Fruit fly (Drosophila melanogaster) whole organism, embryonic: ENCODE measurements around the gene ash1.

Experiments
- BEAF-32 ChIP-seq: fragments of 200-800 bp; sonication (Bioruptor generic); optimal IDR thresholded peaks from 3 replicates; lab custom pipeline; 2017; ENCODE audit warnings: missing biosample characterization, missing genetic modification characterization, mild to moderate bottlenecking, moderate library complexity, missing genetic modification reagents
- CG1024 ChIP-seq: fragments of 200-800 bp; sonication (Bioruptor generic); IDR thresholded peaks from 2 replicates; pipeline ENCODE4 v1.3.6; 2022; ENCODE audit warnings: missing biosample characterization, missing genetic modification characterization
- CG10274 ChIP-seq: fragments of 200-800 bp; sonication (Bioruptor generic); optimal IDR thresholded peaks from 3 replicates; lab custom pipeline; 2017; ENCODE audit warnings: missing biosample characterization, mild to moderate bottlenecking, missing genetic modification characterization
- CG10462 ChIP-seq: fragments of 200-800 bp; sonication (Bioruptor generic); optimal IDR thresholded peaks from 2 replicates; lab custom pipeline; 2016; ENCODE audit warnings: missing biosample characterization, missing genetic modification characterization
- CG11398 ChIP-seq: fragments of 200-800 bp; sonication (Bioruptor generic); optimal IDR thresholded peaks from 2 replicates; lab custom pipeline; 2016; ENCODE audit warnings: missing biosample characterization, missing genetic modification characterization
- CG12744 ChIP-seq: fragments of 200-800 bp; sonication (Bioruptor generic); optimal IDR thresholded peaks from 2 replicates; lab custom pipeline; 2016; ENCODE audit warnings: missing biosample characterization, missing genetic modification characterization
- CG13424 ChIP-seq: fragments of 200-800 bp; sonication (Bioruptor generic); optimal IDR thresholded peaks from 2 replicates; lab custom pipeline; 2019; ENCODE audit warnings: missing biosample characterization, mild to moderate bottlenecking, missing genetic modification characterization, moderate library complexity
- CG15269 ChIP-seq: fragments of 200-800 bp; sonication (Bioruptor generic); optimal IDR thresholded peaks from 2 replicates; lab custom pipeline; 2018; ENCODE audit warnings: missing biosample characterization, mild to moderate bottlenecking, missing genetic modification characterization, moderate library complexity
- CG1792 ChIP-seq: fragments of 200-800 bp; sonication (Bioruptor generic); optimal IDR thresholded peaks from 2 replicates; lab custom pipeline; 2016; ENCODE audit warnings: missing biosample characterization, missing genetic modification characterization
- CG31388 ChIP-seq: fragments of 200-800 bp; sonication (Bioruptor generic); optimal IDR thresholded peaks from 2 replicates; lab custom pipeline; 2016; ENCODE audit warnings: missing biosample characterization, missing genetic modification characterization
- CG33213 ChIP-seq: fragments of 200-800 bp; sonication (Bioruptor generic); optimal IDR thresholded peaks from 3 replicates; lab custom pipeline; 2016; ENCODE audit warnings: missing biosample characterization, missing genetic modification characterization
- CG34224 ChIP-seq: fragments of 200-800 bp; sonication (Bioruptor generic); IDR thresholded peaks from 3 replicates; pipeline ENCODE4 v1.3.6; 2022; ENCODE audit warnings: missing biosample characterization, missing genetic modification characterization; ENCODE audit not compliant: partially characterized antibody
- CG9797 ChIP-seq: fragments of 200-800 bp; sonication (Bioruptor generic); optimal IDR thresholded peaks from 3 replicates; lab custom pipeline; 2018; ENCODE audit warnings: missing biosample characterization, mild to moderate bottlenecking, missing genetic modification characterization
- CG9876 ChIP-seq: fragments of 200-800 bp; sonication (Bioruptor generic); optimal IDR thresholded peaks from 2 replicates; lab custom pipeline; 2016; ENCODE audit warnings: missing biosample characterization, missing genetic modification characterization
- CG9932 ChIP-seq: fragments of 200-800 bp; sonication (Bioruptor generic); IDR thresholded peaks from 2 replicates; pipeline ENCODE4 v1.3.6; 2022; ENCODE audit warnings: missing biosample characterization, missing genetic modification characterization
- D ChIP-seq, 2 experiments: fragments of 200-800 bp in 1 of 2; fragments of >200 bp in 1 of 2; sonication (Bioruptor generic) in 1 of 2; optimal IDR thresholded peaks; 2 replicates in 1 of 2; 3 replicates in 1 of 2; lab custom pipeline; 2017; ENCODE audit warnings: mild to moderate bottlenecking in 1 of 2, missing biosample characterization in 1 of 2, missing genetic modification characterization in 1 of 2, missing genetic modification reagents in 1 of 2
- Dek ChIP-seq: fragments of 200-800 bp; sonication (Bioruptor generic); optimal IDR thresholded peaks from 3 replicates; lab custom pipeline; 2019; ENCODE audit warnings: missing biosample characterization, mild to moderate bottlenecking, missing genetic modification characterization, moderate library complexity
- Fer1 ChIP-seq: fragments of 200-800 bp; sonication (Bioruptor generic); optimal IDR thresholded peaks from 2 replicates; lab custom pipeline; 2017; ENCODE audit warnings: missing biosample characterization, mild to moderate bottlenecking, missing genetic modification characterization
- HLH4C ChIP-seq: fragments of 200-800 bp; sonication (Bioruptor generic); IDR thresholded peaks from 3 replicates; pipeline ENCODE4 v1.3.6; 2022; ENCODE audit warnings: missing biosample characterization, missing genetic modification characterization; ENCODE audit not compliant: partially characterized antibody
- MTF-1 ChIP-seq: fragments of 200-800 bp; sonication (Bioruptor generic); optimal IDR thresholded peaks from 2 replicates; lab custom pipeline; 2018; ENCODE audit warnings: missing biosample characterization, mild to moderate bottlenecking, missing genetic modification characterization, borderline replicate concordance
- Max ChIP-seq: fragments of 200-800 bp; sonication (Bioruptor generic); optimal IDR thresholded peaks from 2 replicates; lab custom pipeline; 2016; ENCODE audit warnings: missing biosample characterization, mild to moderate bottlenecking, missing genetic modification characterization
- Mes4 ChIP-seq: fragments of 200-800 bp; sonication (Bioruptor generic); optimal IDR thresholded peaks from 2 replicates; lab custom pipeline; 2016; ENCODE audit warnings: missing biosample characterization, missing genetic modification characterization
- NC2β ChIP-seq: fragments of 200-800 bp; sonication (Bioruptor generic); optimal IDR thresholded peaks from 2 replicates; lab custom pipeline; 2016; ENCODE audit warnings: missing biosample characterization, missing genetic modification characterization
- NFAT ChIP-seq: fragments of 200-800 bp; sonication (Bioruptor generic); IDR thresholded peaks from 2 replicates; pipeline ENCODE4 v1.3.6; 2022; ENCODE audit warnings: missing biosample characterization, missing genetic modification characterization
- Trl ChIP-seq, 3 experiments: fragments of >200 bp in 2 of 3; fragments of 200-800 bp in 1 of 3; sonication (Bioruptor generic) in 1 of 3; optimal IDR thresholded peaks; 2 replicates in 1 of 3; 3 replicates in 2 of 3; lab custom pipeline; 2016 to 2017; ENCODE audit warnings: missing biosample characterization in 1 of 3, missing genetic modification characterization in 1 of 3
- Xbp1 ChIP-seq: fragments of 200-800 bp; sonication (Bioruptor generic); optimal IDR thresholded peaks from 3 replicates; lab custom pipeline; 2016; ENCODE audit warnings: missing biosample characterization, mild to moderate bottlenecking, missing genetic modification characterization
- ab ChIP-seq: fragments of 200-800 bp; sonication (Bioruptor generic); optimal IDR thresholded peaks from 2 replicates; lab custom pipeline; 2016; ENCODE audit warnings: missing biosample characterization, missing genetic modification characterization
- al ChIP-seq: fragments of 200-800 bp; sonication (Bioruptor generic); IDR thresholded peaks from 2 replicates; pipeline ENCODE4 v1.3.6; 2022; ENCODE audit warnings: missing biosample characterization, missing genetic modification characterization
- amos ChIP-seq: fragments of 200-800 bp; sonication (Bioruptor generic); IDR thresholded peaks from 2 replicates; pipeline ENCODE4 v1.3.6; 2022; ENCODE audit warnings: missing biosample characterization, missing genetic modification characterization; ENCODE audit not compliant: partially characterized antibody
- aop ChIP-seq: fragments of 200-800 bp; sonication (Bioruptor generic); IDR thresholded peaks from 2 replicates; pipeline ENCODE4 v1.3.6; 2022; ENCODE audit warnings: missing biosample characterization, missing genetic modification characterization
- az2 ChIP-seq: fragments of 200-800 bp; sonication (Bioruptor generic); optimal IDR thresholded peaks from 3 replicates; lab custom pipeline; 2016; ENCODE audit warnings: missing biosample characterization, missing genetic modification characterization
- bcd ChIP-seq: fragments of 200-800 bp; sonication (Bioruptor generic); optimal IDR thresholded peaks from 2 replicates; lab custom pipeline; 2017; ENCODE audit warnings: missing biosample characterization, mild to moderate bottlenecking, missing genetic modification characterization
- chinmo ChIP-seq: fragments of 200-800 bp; sonication (Bioruptor generic); IDR thresholded peaks from 4 replicates; pipeline ENCODE4 v1.3.6; 2022; ENCODE audit warnings: missing biosample characterization, missing genetic modification characterization; ENCODE audit not compliant: partially characterized antibody
- crc ChIP-seq: fragments of 200-800 bp; sonication (Bioruptor generic); optimal IDR thresholded peaks from 2 replicates; lab custom pipeline; 2016; ENCODE audit warnings: missing biosample characterization, missing genetic modification characterization
- dimm ChIP-seq: fragments of 200-800 bp; sonication (Bioruptor generic); IDR thresholded peaks from 2 replicates; pipeline ENCODE4 v1.3.6; 2022; ENCODE audit warnings: missing biosample characterization, missing genetic modification characterization
- dmrt11E ChIP-seq: fragments of 200-800 bp; sonication (Bioruptor generic); optimal IDR thresholded peaks from 3 replicates; lab custom pipeline; 2018; ENCODE audit warnings: missing biosample characterization, mild to moderate bottlenecking, missing genetic modification characterization, moderate library complexity
- gsb-n ChIP-seq: fragments of 200-800 bp; sonication (Bioruptor generic); optimal IDR thresholded peaks from 3 replicates; lab custom pipeline; 2018; ENCODE audit warnings: missing biosample characterization, mild to moderate bottlenecking, missing genetic modification characterization
- hb ChIP-seq: fragments of 200-800 bp; sonication (Bioruptor generic); IDR thresholded peaks from 3 replicates; pipeline ENCODE4 v1.3.6; 2022; ENCODE audit warnings: missing biosample characterization, missing genetic modification characterization; ENCODE audit not compliant: partially characterized antibody
- oc ChIP-seq: fragments of 200-800 bp; sonication (Bioruptor generic); optimal IDR thresholded peaks from 2 replicates; lab custom pipeline; 2018; ENCODE audit warnings: missing biosample characterization, mild to moderate bottlenecking, missing genetic modification characterization, moderate library complexity
- onecut ChIP-seq: fragments of 200-800 bp; sonication (Bioruptor generic); IDR thresholded peaks from 2 replicates; pipeline ENCODE4 v1.3.6; 2022; ENCODE audit warnings: missing biosample characterization, missing genetic modification characterization
- pnt ChIP-seq: fragments of 200-800 bp; sonication (Bioruptor generic); optimal IDR thresholded peaks from 3 replicates; lab custom pipeline; 2016; ENCODE audit warnings: missing biosample characterization, missing genetic modification characterization
- row ChIP-seq: fragments of 200-800 bp; sonication (Bioruptor generic); IDR thresholded peaks from 3 replicates; pipeline ENCODE4 v1.3.6; 2022; ENCODE audit warnings: missing biosample characterization, missing genetic modification characterization
- slbo ChIP-seq: fragments of 200-800 bp; sonication (Bioruptor generic); IDR thresholded peaks from 2 replicates; pipeline ENCODE4 v1.3.6; 2022; ENCODE audit warnings: missing biosample characterization, missing genetic modification characterization
- sob ChIP-seq: fragments of 200-800 bp; sonication (Bioruptor generic); IDR thresholded peaks from 2 replicates; pipeline ENCODE4 v1.3.6; 2022; ENCODE audit warnings: missing biosample characterization, missing genetic modification characterization
- tio ChIP-seq: fragments of 200-800 bp; sonication (Bioruptor generic); optimal IDR thresholded peaks from 2 replicates; lab custom pipeline; 2017; ENCODE audit warnings: missing biosample characterization, missing genetic modification characterization, inconsistent platforms
- zen2 ChIP-seq: fragments of 200-800 bp; sonication (Bioruptor generic); IDR thresholded peaks from 3 replicates; pipeline ENCODE4 v1.3.6; 2022; ENCODE audit warnings: missing biosample characterization, missing genetic modification characterization; ENCODE audit not compliant: partially characterized antibody

The ash1 gene

DNA sequence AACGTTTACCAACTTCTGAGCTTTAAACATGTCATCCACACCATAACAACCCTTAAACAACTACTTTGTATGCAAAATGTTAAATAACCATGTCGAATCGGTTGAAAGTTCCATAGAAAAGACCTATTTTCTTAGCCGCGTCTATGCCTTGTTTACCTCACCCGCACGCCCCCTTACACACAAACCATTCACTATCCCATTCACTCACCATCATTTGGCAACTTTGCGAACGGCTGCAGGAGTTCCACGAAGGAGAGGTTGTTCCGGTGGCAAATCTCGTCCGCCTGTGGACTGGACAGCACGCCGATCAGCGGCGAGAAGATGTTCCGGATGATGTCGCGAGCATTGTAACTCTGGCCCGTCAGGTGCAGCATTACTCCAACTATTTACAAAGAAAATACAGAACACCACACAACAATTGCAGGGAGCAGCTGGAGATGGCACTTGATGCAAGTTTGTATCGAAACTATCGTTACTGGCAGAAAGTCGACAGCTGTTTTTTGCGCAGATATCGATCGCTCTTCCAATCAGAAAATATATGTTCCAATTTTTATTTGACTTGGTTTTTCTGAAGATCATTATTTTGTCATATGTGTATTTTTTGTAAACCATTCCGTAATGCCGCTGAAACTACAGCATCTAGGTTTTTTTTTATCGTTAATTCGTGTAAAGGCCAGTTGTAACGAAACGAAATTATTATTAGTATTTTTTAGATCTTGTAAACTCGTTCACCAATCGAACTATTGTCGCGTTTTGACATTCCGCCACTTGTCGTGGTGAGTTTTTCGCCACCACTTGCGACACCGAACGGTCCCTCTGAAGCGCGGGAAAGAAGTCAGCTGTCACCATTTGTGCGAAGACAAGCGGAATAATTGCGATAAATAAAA is 19.8 kb upstream of the ash1 start, which contains the start of gene asf1 (continued):
- TF ChIP-seq CG11398 (GFP tag; lab: Kevin White, UChicago) (peak; percentile 30), Mes4 (GFP tag; lab: Kevin White, UChicago) (no peak), amos (GFP tag; lab: Robert Waterston, UW) (peak; percentile 74), CG1792 (GFP tag; lab: Kevin White, UChicago) (no peak), BEAF-32 (GFP tag; lab: Kevin White, UChicago) (peak; percentile 88), hb (GFP tag; lab: Robert Waterston, UW) (peak; percentile 73; the same call in 1 of the 3 replicates), crc (GFP tag; lab: Kevin White, UChicago) (no peak), pnt (GFP tag; lab: Kevin White, UChicago) (no peak), CG10462 (GFP tag; lab: Kevin White, UChicago) (no peak), CG10274 (GFP tag; lab: Kevin White, UChicago) (no peak), CG9797 (GFP tag; lab: Kevin White, UChicago) (peak; percentile 88), D (optimal IDR thresholded peaks at IDR 0.05; lab: Kevin White, UChicago) (peak; percentile 63), D (GFP tag; optimal IDR thresholded peaks at IDR 0.05; lab: Kevin White, UChicago) (no peak), CG9876 (GFP tag; lab: Kevin White, UChicago) (no peak), slbo (GFP tag; lab: Robert Waterston, UW) (peak; percentile 43; the same call in 1 of the 2 replicates), aop (GFP tag; lab: Robert Waterston, UW) (no peak), CG15269 (tag; lab: Kevin White, UChicago) (no peak), Xbp1 (GFP tag; lab: Kevin White, UChicago) (peak; percentile 7), dimm (GFP tag; lab: Robert Waterston, UW) (no peak), bcd (GFP tag; lab: Kevin White, UChicago) (no peak), al (GFP tag; lab: Robert Waterston, UW) (no peak), row (GFP tag; lab: Robert Waterston, UW) (peak; percentile 66; the same call in 2 of the 3 replicates), Trl (optimal IDR thresholded peaks at IDR 0.05; lab: Kevin White, UChicago) (no peak), Trl (GFP tag; optimal IDR thresholded peaks at IDR 0.05; lab: Kevin White, UChicago) (peak; percentile 41), onecut (GFP tag; lab: Robert Waterston, UW) (peak; percentile 68), Fer1 (GFP tag; lab: Kevin White, UChicago) (no peak), NC2β (GFP tag; lab: Kevin White, UChicago) (peak; percentile 23), gsb-n (tag; lab: Kevin White, UChicago) (no peak)

DNA sequence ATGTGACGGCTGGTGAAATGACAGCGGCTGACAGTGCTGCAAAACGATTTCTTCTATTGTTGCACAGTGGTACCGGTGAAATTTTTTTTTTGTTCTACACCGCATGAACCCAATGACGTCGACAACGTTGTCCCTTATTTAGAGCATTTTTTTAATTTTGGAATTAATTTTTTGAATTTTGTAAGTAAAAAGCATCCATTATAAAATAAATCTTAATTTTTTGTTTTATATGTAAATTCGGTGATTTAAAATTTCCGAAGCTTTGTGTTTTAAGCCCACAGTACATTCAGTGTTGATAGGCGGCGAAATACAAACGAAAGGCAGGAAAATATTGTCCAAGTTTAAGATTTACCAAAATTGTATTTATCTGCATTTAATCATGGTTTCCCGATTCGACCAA is 13.6 kb upstream of the ash1 start, which contains the start of the genes Lon and PIG-F:
TSS of gene Lon (minus strand) at position 28 of the 400 bp plus-strand sequence.
TSS of gene PIG-F (plus strand) at position 284 of the 400 bp plus-strand sequence.
- TF ChIP-seq CG13424 (tag; lab: Kevin White, UChicago) (peak; percentile 100), crc (GFP tag; lab: Kevin White, UChicago) (peak; percentile 94), zen2 (GFP tag; lab: Robert Waterston, UW) (no peak), CG33213 (GFP tag; lab: Kevin White, UChicago) (peak; percentile 95), CG31388 (GFP tag; lab: Kevin White, UChicago) (peak; percentile 98), tio (GFP tag; lab: Kevin White, UChicago) (peak; percentile 100), chinmo (GFP tag; lab: Robert Waterston, UW) (no peak), dmrt11E (tag; lab: Kevin White, UChicago) (peak; percentile 99), CG1024 (GFP tag; lab: Robert Waterston, UW) (peak; percentile 89), CG9932 (peak; percentile 99), MTF-1 (GFP tag; lab: Kevin White, UChicago) (peak; percentile 96), NFAT (peak; percentile 98), sob (peak; percentile 99), az2 (peak; percentile 100), CG34224 (GFP tag; lab: Robert Waterston, UW) (peak; percentile 60; the same call in 2 of the 3 replicates), Max (GFP tag; lab: Kevin White, UChicago) (peak; percentile 100), HLH4C (GFP tag; lab: Robert Waterston, UW) (peak; percentile 71), oc (peak; percentile 98), CG12744 (GFP tag; lab: Kevin White, UChicago) (peak; percentile 97), Dek (tag; lab: Kevin White, UChicago) (peak; percentile 99), ab (peak; percentile 96)
